Fruit fly (Drosophila melanogaster): ENCODE data around the gene FipoQ.
A peak's percentile ranks its signal among the peaks of the same experiment; 100 is the strongest.

The FipoQ gene

dm6 chr3R:29494482-29494881 is at the start of gene FipoQ:
TSS of gene FipoQ (plus strand) at chr3R:29494782.
- TF ChIP-seq CTCF (optimal IDR thresholded peaks at IDR 0.05) (no peak), CG8478 (optimal IDR thresholded peaks at IDR 0.05) (no peak)

- TF ChIP-seq CG8478 (optimal IDR thresholded peaks at IDR 0.05) (no peak), CTCF (optimal IDR thresholded peaks at IDR 0.05) (no peak)
Measured at dm6 chr3R:29450333-29450732, 44.2 kb upstream of the FipoQ start.

DNA sequence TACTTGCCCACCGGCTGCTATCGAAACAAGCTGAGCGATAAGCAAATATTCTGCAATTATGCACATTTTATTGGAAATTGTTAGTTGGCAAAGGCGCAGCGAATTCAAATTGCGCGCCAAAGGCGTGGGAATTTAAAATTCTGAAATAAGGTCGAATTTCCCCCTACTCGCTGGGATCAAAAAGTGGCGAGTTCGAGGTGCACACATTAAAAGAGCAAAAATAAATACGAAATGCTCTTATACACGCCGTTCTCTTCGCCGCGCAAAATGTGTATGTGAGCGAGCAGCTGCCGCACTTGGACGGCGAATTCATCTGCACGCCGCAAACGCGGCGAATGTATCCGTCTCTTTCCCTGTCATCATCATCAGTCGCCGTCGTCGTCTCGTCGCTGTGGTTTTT is 37.4 kb upstream of the FipoQ start:
- TF ChIP-seq CG8478 (optimal IDR thresholded peaks at IDR 0.05) (no peak), CTCF (optimal IDR thresholded peaks at IDR 0.05) (no peak)

DNA sequence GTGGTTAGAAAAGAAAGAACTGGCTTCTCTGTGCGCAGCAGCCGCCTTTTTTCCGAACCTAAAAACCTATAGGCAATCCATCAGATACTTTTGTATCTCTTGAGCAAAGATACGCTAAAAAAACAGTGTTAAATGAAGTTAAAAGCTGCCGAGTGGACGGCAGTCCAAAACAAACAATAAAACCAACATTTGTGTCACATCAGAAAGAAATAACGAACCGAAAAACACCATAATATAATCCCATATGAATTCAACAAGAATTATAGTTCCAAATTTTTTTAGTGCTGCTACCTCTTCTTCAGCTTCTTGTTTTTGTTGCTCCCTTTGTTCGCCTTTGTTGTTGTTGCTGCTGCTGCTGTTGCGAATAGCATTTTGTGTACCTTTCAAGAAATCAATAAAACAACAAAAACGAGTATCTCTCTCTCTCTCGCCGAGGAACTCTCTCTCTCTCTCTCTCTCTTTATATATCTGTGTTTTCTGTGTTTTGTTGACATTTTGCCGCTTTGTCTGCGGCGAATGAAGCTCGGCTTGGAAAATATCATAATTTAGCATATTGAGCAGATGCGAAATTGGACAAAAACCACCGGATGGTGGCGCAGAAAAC is 36.7 kb upstream of the FipoQ start:
- TF ChIP-seq CG8478 (optimal IDR thresholded peaks at IDR 0.05): no peak
- no peak for TF ChIP-seq CTCF (optimal IDR thresholded peaks at IDR 0.05)

dm6 chr3R:29458689-29459136 is 35.9 kb upstream of the FipoQ start:
- TF ChIP-seq CG8478 (optimal IDR thresholded peaks at IDR 0.05) (no peak), CTCF (optimal IDR thresholded peaks at IDR 0.05) (no peak)

DNA sequence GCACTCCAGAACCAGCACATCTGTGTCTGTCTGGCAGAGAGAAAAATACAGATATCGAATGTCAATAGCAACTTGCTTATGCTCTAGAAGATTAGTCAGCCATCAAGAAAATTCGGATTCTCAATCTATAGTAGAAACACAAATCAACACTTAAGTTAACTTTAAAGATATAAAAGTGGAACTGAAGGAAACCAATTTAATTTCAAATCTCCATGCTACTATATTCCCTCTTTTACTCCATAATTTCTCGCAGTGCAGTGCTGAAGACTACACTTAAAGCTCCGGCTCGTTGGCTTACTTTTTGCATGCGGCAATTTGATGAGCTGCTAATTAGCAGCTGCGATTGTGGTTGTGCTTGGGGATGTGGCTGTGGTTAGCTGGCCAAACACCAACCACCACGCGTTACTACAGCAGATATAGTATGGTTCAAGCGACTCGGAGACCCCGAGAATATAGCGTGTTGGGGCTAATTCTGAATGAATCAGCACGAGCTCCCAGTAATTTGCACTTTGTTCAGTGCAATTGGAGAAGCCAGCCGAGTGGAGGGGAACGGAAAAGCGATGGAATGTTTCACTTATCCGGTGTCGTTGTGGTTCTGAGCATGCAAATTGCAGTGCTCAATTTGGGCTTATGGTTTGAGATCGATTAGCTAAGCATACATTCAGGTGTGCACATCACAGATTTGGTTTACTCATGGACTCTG is 34.2 kb upstream of the FipoQ start:
- TF ChIP-seq CTCF (optimal IDR thresholded peaks at IDR 0.05) (no peak), CG8478 (optimal IDR thresholded peaks at IDR 0.05) (no peak)

- TF ChIP-seq CG8478 (optimal IDR thresholded peaks at IDR 0.05) (no peak), CTCF (optimal IDR thresholded peaks at IDR 0.05) (no peak)
Measured at dm6 chr3R:29461069-29461468, 33.5 kb upstream of the FipoQ start.

DNA sequence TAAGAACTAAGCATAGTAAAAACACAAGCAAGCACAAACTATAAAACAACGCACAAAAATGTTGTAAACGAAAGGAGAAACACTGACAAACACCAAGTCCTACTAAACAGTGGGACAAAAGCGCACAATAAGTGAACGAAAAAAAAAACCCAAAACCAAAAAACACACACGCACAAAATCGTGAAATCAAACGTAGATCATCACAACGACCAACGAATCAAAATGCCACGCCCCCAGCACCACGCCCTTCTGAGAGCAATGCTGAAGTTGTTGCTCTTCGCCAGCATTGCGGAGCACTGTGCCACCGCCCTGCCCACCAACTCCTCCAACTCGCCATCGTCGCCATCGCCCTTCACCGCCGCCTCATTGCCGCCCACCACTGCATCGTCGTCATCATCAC is 32.7 kb upstream of the FipoQ start:
- TF ChIP-seq CG8478 (optimal IDR thresholded peaks at IDR 0.05) (no peak), CTCF (optimal IDR thresholded peaks at IDR 0.05) (no peak)

dm6 chr3R:29466759-29467158 is 27.8 kb upstream of the FipoQ start:
- TF ChIP-seq CTCF (optimal IDR thresholded peaks at IDR 0.05) (no peak), CG8478 (optimal IDR thresholded peaks at IDR 0.05) (no peak)

DNA sequence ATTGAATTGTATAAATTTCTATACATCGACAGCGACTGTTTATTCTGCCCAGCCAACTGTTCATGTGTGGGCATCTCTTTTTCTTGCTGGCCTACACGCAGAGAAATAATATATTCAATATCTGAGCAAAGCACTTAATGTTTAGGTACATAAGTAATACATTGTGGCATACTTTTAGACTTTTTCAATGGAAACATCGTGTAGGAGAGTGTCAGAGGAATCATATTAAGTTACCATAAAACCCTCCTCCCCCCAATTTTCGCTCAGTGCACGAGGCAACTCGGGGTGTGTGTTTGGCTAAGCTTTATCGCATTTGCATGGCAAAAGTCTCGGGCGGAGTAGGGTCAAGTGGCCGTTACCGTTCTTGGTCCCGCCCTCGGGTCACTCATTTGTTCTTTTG is 24.5 kb upstream of the FipoQ start:
- TF ChIP-seq CTCF (optimal IDR thresholded peaks at IDR 0.05) (no peak), CG8478 (optimal IDR thresholded peaks at IDR 0.05) (no peak)

DNA sequence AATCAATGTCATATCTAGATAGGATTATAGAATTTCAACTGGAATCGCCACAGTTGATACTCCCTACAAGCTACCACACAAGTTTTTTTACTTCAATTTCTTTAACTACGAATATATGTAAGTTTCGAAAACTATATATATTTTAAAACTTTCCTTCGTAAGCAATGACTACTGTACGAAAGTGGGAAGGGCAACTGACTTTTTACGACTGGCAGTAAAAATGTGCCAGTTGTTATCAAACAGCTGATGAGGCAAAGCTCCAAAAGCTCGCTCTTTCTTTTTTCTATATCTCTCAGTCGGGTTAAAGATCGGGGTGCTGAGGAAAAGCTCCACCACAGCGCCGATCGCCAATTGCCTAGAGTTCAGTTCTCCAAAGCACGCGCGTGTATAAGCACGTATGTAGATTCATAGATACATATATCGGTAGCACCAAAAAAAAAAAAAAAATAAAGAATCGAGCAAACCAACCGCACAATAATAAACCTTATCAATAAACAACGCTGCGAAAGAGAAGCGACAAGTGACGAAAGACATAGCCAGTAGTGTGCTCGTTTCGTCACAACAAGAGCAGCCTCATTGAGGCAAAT is 15.5 kb upstream of the FipoQ start:
- TF ChIP-seq CTCF (optimal IDR thresholded peaks at IDR 0.05) (no peak), CG8478 (optimal IDR thresholded peaks at IDR 0.05) (no peak)

- TF ChIP-seq CTCF (optimal IDR thresholded peaks at IDR 0.05) (no peak), CG8478 (optimal IDR thresholded peaks at IDR 0.05) (no peak)
Measured at dm6 chr3R:29479922-29480321, 14.7 kb upstream of the FipoQ start.

dm6 chr3R:29489209-29489608 is 5.4 kb upstream of the FipoQ start, which contains the start of the genes CG2321 and CG2006:
TSS of gene CG2321 (minus strand) at chr3R:29489265.
TSS of gene CG2006 (plus strand) at chr3R:29489468.
- TF ChIP-seq CTCF (optimal IDR thresholded peaks at IDR 0.05): peak; percentile 22 to 50
- TF ChIP-seq CG8478 (optimal IDR thresholded peaks at IDR 0.05): no peak

- TF ChIP-seq CG8478 (optimal IDR thresholded peaks at IDR 0.05) (no peak), CTCF (optimal IDR thresholded peaks at IDR 0.05) (no peak)
Measured at dm6 chr3R:29490912-29491311, 3.7 kb upstream of the FipoQ start, which contains the start of gene Spase12. TSS of gene Spase12 (minus strand) at chr3R:29491150.

DNA sequence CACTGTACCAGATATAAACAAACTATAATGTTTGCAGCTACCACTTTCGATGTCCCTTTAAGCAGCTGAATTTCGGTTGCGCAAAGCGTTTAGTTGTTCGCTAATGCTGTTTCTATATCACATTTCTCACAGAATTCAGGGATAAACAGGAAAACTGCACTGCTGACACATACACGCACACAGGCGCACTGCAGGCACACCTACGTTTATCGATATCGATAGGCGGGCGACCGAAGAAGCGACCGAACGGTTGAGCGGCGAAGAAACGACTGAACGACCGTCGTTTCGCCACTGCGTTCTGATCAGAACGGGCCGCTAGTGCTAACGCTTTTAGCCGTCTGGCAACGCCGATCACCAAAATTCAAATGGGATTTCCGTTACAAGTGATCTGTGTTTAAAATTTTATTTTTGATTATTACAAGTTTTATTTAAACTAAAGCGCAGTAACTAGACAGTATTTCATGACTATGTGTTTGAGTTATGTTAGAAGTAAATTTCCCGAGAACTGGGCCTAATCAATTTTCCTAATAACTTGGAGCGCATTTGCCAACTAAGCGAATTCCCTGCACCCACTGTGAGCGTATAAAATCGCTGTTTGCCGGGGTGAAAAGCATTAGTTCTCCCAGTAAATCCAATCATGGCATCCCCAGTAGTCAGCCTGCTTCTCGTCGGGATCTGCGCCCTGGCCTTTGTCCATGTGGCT is 1.2 kb upstream of the FipoQ start, which contains the start of the genes CG2310 and Diedel:
Gene CG2310, minus strand, starts transcription at position 277 of the 703 bp plus-strand sequence.
Gene Diedel, plus strand, starts transcription at position 611 of the 703 bp plus-strand sequence.
- TF ChIP-seq CG8478 (optimal IDR thresholded peaks at IDR 0.05) (no peak), CTCF (optimal IDR thresholded peaks at IDR 0.05) (peak; percentile 7 to 45)
